Fruit fly (Drosophila melanogaster) whole organism, embryonic: Measurements from ENCODE around the gene spd-2.

Source experiments
- ATbp ChIP-seq: fragments of 200-800 bp; sonication (Bioruptor generic); optimal IDR thresholded peaks from 2 replicates; lab custom pipeline; 2017; ENCODE audit warnings: missing biosample characterization, mild to moderate bottlenecking, missing genetic modification characterization, missing genetic modification reagents
- Atf-2 ChIP-seq: fragments of 200-800 bp; sonication (Bioruptor generic); optimal IDR thresholded peaks from 2 replicates; lab custom pipeline; 2016; ENCODE audit warnings: missing biosample characterization, missing genetic modification characterization
- Bgb ChIP-seq: fragments of 200-800 bp; sonication (Bioruptor generic); IDR thresholded peaks from 2 replicates; pipeline ENCODE4 v1.3.6; 2022; ENCODE audit warnings: missing biosample characterization, missing genetic modification characterization; ENCODE audit not compliant: partially characterized antibody
- BtbVII ChIP-seq: fragments of 200-800 bp; sonication (Bioruptor generic); optimal IDR thresholded peaks from 3 replicates; lab custom pipeline; 2017; ENCODE audit warnings: missing biosample characterization, mild to moderate bottlenecking, missing genetic modification characterization
- CG11696 ChIP-seq: fragments of 200-800 bp; sonication (Bioruptor generic); IDR thresholded peaks from 2 replicates; pipeline ENCODE4 v1.3.6; 2022; ENCODE audit warnings: missing biosample characterization, missing genetic modification characterization
- CG12942 ChIP-seq: fragments of 200-800 bp; sonication (Bioruptor generic); optimal IDR thresholded peaks from 3 replicates; lab custom pipeline; 2016; ENCODE audit warnings: missing biosample characterization, missing genetic modification characterization
- CG14710 ChIP-seq: fragments of 200-800 bp; sonication (Bioruptor generic); optimal IDR thresholded peaks from 3 replicates; lab custom pipeline; 2019; ENCODE audit warnings: missing biosample characterization, mild to moderate bottlenecking, missing genetic modification characterization, moderate library complexity
- CG14965 ChIP-seq: fragments of 200-800 bp; sonication (Bioruptor generic); optimal IDR thresholded peaks from 2 replicates; lab custom pipeline; 2016; ENCODE audit warnings: missing biosample characterization, missing genetic modification characterization, borderline replicate concordance
- CG15696 ChIP-seq: fragments of 200-800 bp; sonication (Bioruptor generic); optimal IDR thresholded peaks from 2 replicates; lab custom pipeline; 2019; ENCODE audit warnings: missing biosample characterization, mild to moderate bottlenecking, missing genetic modification characterization, moderate library complexity
- CG16779 ChIP-seq: fragments of 200-800 bp; sonication (Bioruptor generic); IDR thresholded peaks from 2 replicates; pipeline ENCODE4 v1.3.6; 2022; ENCODE audit warnings: missing biosample characterization, missing genetic modification characterization
- CG17802 ChIP-seq: fragments of 200-800 bp; sonication (Bioruptor generic); optimal IDR thresholded peaks from 2 replicates; lab custom pipeline; 2018; ENCODE audit warnings: missing biosample characterization, mild to moderate bottlenecking, missing genetic modification characterization, moderate library complexity
- CG1792 ChIP-seq: fragments of 200-800 bp; sonication (Bioruptor generic); optimal IDR thresholded peaks from 2 replicates; lab custom pipeline; 2016; ENCODE audit warnings: missing biosample characterization, missing genetic modification characterization
- CG1832 ChIP-seq: fragments of 200-800 bp; sonication (Bioruptor generic); optimal IDR thresholded peaks from 2 replicates; lab custom pipeline; 2017; ENCODE audit warnings: missing biosample characterization, mild to moderate bottlenecking, missing genetic modification characterization, inconsistent platforms
- CG30431 ChIP-seq: fragments of 200-800 bp; sonication (Bioruptor generic); optimal IDR thresholded peaks from 2 replicates; lab custom pipeline; 2017; ENCODE audit warnings: missing biosample characterization, missing genetic modification characterization
- CG3163 ChIP-seq: fragments of 200-800 bp; sonication (Bioruptor generic); optimal IDR thresholded peaks from 3 replicates; lab custom pipeline; 2016; ENCODE audit warnings: missing biosample characterization, missing genetic modification characterization
- CG33213 ChIP-seq: fragments of 200-800 bp; sonication (Bioruptor generic); optimal IDR thresholded peaks from 3 replicates; lab custom pipeline; 2016; ENCODE audit warnings: missing biosample characterization, missing genetic modification characterization
- CG34224 ChIP-seq: fragments of 200-800 bp; sonication (Bioruptor generic); IDR thresholded peaks from 3 replicates; pipeline ENCODE4 v1.3.6; 2022; ENCODE audit warnings: missing biosample characterization, missing genetic modification characterization; ENCODE audit not compliant: partially characterized antibody
- CG3726 ChIP-seq: fragments of 200-800 bp; sonication (Bioruptor generic); IDR thresholded peaks from 3 replicates; pipeline ENCODE4, ENCODE4 v1.3.6; 2022; ENCODE audit warnings: missing biosample characterization, missing genetic modification characterization
- CG4617 ChIP-seq: fragments of 200-800 bp; sonication (Bioruptor generic); optimal IDR thresholded peaks from 3 replicates; lab custom pipeline; 2016; ENCODE audit warnings: missing biosample characterization, missing genetic modification characterization, borderline replicate concordance
- CG5180 ChIP-seq: fragments of 200-800 bp; sonication (Bioruptor generic); optimal IDR thresholded peaks from 3 replicates; lab custom pipeline; 2017; ENCODE audit warnings: missing biosample characterization, missing genetic modification characterization, mild to moderate bottlenecking, moderate library complexity, missing genetic modification reagents
- CG6813 ChIP-seq: fragments of 200-800 bp; sonication (Bioruptor generic); optimal IDR thresholded peaks from 2 replicates; lab custom pipeline; 2017; ENCODE audit warnings: missing biosample characterization, missing genetic modification characterization, mild to moderate bottlenecking, moderate library complexity, missing genetic modification reagents
- CG8478 ChIP-seq: fragments of >200 bp; optimal IDR thresholded peaks from 2 replicates; lab custom pipeline; 2018
- Fer1 ChIP-seq: fragments of 200-800 bp; sonication (Bioruptor generic); optimal IDR thresholded peaks from 2 replicates; lab custom pipeline; 2017; ENCODE audit warnings: missing biosample characterization, mild to moderate bottlenecking, missing genetic modification characterization
- Fer3 ChIP-seq: fragments of 200-800 bp; sonication (Bioruptor generic); optimal IDR thresholded peaks from 2 replicates; lab custom pipeline; 2018; ENCODE audit warnings: missing biosample characterization, mild to moderate bottlenecking, missing genetic modification characterization, moderate library complexity
- HLH4C ChIP-seq: fragments of 200-800 bp; sonication (Bioruptor generic); IDR thresholded peaks from 3 replicates; pipeline ENCODE4 v1.3.6; 2022; ENCODE audit warnings: missing biosample characterization, missing genetic modification characterization; ENCODE audit not compliant: partially characterized antibody
- HmgD ChIP-seq: fragments of 200-800 bp; sonication (Bioruptor generic); optimal IDR thresholded peaks from 3 replicates; lab custom pipeline; 2016; ENCODE audit warnings: missing biosample characterization, missing genetic modification characterization
- Hr51 ChIP-seq, 2 experiments: fragments of 200-800 bp; sonication (Bioruptor generic); optimal IDR thresholded peaks; 2 replicates in 1 of 2; 3 replicates in 1 of 2; lab custom pipeline; 2016 to 2018; ENCODE audit warnings: missing biosample characterization in 2 of 2, missing genetic modification characterization in 2 of 2, mild to moderate bottlenecking in 1 of 2, moderate library complexity in 1 of 2
- Nf-YA ChIP-seq: fragments of 200-800 bp; sonication (Bioruptor generic); IDR thresholded peaks from 2 replicates; pipeline ENCODE4 v1.3.6; 2022; ENCODE audit warnings: missing biosample characterization, missing genetic modification characterization
- Optix ChIP-seq: fragments of 200-800 bp; sonication (Bioruptor generic); IDR thresholded peaks from 3 replicates; pipeline ENCODE4 v1.3.6; 2022; ENCODE audit warnings: missing biosample characterization, missing genetic modification characterization
- Taf1 ChIP-seq: fragments of 200-800 bp; sonication (Bioruptor generic); IDR thresholded peaks from 2 replicates; pipeline ENCODE4 v1.3.6; 2022; ENCODE audit warnings: missing biosample characterization, missing genetic modification characterization
- Xrp1 ChIP-seq: fragments of 200-800 bp; sonication (Bioruptor generic); IDR thresholded peaks from 2 replicates; pipeline ENCODE4 v1.3.6; 2022; ENCODE audit warnings: missing biosample characterization, missing genetic modification characterization
- cad ChIP-seq: fragments of >200 bp; optimal IDR thresholded peaks from 2 replicates; lab custom pipeline; 2017; ENCODE audit warnings: missing biosample characterization, missing genetic modification characterization
- cwo ChIP-seq: fragments of 200-800 bp; sonication (Bioruptor generic); optimal IDR thresholded peaks from 3 replicates; lab custom pipeline; 2017; ENCODE audit warnings: missing biosample characterization, missing genetic modification characterization, mild to moderate bottlenecking, moderate library complexity, missing genetic modification reagents
- dpn ChIP-seq, 2 experiments: fragments of 200-800 bp; sonication (Bioruptor generic); optimal IDR thresholded peaks; 3 replicates each; lab custom pipeline; 2016; ENCODE audit warnings: missing biosample characterization in 2 of 2, missing genetic modification characterization in 2 of 2
- emc ChIP-seq: fragments of 200-800 bp; sonication (Bioruptor generic); optimal IDR thresholded peaks from 2 replicates; lab custom pipeline; 2016; ENCODE audit warnings: missing biosample characterization, missing genetic modification characterization
- fru ChIP-seq: fragments of >200 bp; optimal IDR thresholded peaks from 2 replicates; lab custom pipeline; 2017
- gem ChIP-seq: fragments of 200-800 bp; sonication (Bioruptor generic); optimal IDR thresholded peaks from 2 replicates; lab custom pipeline; 2019; ENCODE audit warnings: missing biosample characterization, mild to moderate bottlenecking, missing genetic modification characterization, moderate library complexity
- grau ChIP-seq: fragments of 200-800 bp; optimal IDR thresholded peaks from 3 replicates; lab custom pipeline; 2019; ENCODE audit warnings: missing biosample characterization, mild to moderate bottlenecking, missing genetic modification characterization, moderate library complexity
- gro ChIP-seq: fragments of 200-800 bp; sonication (Bioruptor generic); optimal IDR thresholded peaks from 2 replicates; lab custom pipeline; 2016; ENCODE audit warnings: missing biosample characterization, missing genetic modification characterization
- hbn ChIP-seq: fragments of 200-800 bp; sonication (Bioruptor generic); IDR thresholded peaks from 2 replicates; pipeline ENCODE4 v1.3.6; 2022; ENCODE audit warnings: missing biosample characterization, missing genetic modification characterization; ENCODE audit not compliant: partially characterized antibody
- kay ChIP-seq: fragments of 200-800 bp; sonication (Bioruptor generic); optimal IDR thresholded peaks from 2 replicates; lab custom pipeline; 2016; ENCODE audit warnings: missing biosample characterization, missing genetic modification characterization
- ken ChIP-seq: fragments of 200-800 bp; sonication (Bioruptor generic); IDR thresholded peaks from 3 replicates; pipeline ENCODE4 v1.3.6; 2022; ENCODE audit warnings: missing biosample characterization, missing genetic modification characterization
- nom ChIP-seq: fragments of 200-800 bp; sonication (Bioruptor generic); optimal IDR thresholded peaks from 2 replicates; lab custom pipeline; 2017; ENCODE audit warnings: missing biosample characterization, missing genetic modification characterization, mild to moderate bottlenecking, moderate library complexity, missing genetic modification reagents
- pnt ChIP-seq: fragments of 200-800 bp; sonication (Bioruptor generic); optimal IDR thresholded peaks from 3 replicates; lab custom pipeline; 2016; ENCODE audit warnings: missing biosample characterization, missing genetic modification characterization
- prd ChIP-seq, 3 experiments: fragments of >200 bp in 2 of 3; fragments of 200-800 bp in 1 of 3; sonication (Bioruptor generic) in 1 of 3; optimal IDR thresholded peaks in 2 of 3; IDR thresholded peaks in 1 of 3; 2 replicates in 2 of 3; 3 replicates in 1 of 3; pipeline versions ENCODE4 v1.3.6 to Lab custom; 2017 to 2022; ENCODE audit warnings: missing biosample characterization in 1 of 3, missing genetic modification characterization in 1 of 3
- pros ChIP-seq: fragments of 200-800 bp; sonication (Bioruptor generic); optimal IDR thresholded peaks from 3 replicates; lab custom pipeline; 2019; ENCODE audit warnings: missing biosample characterization, mild to moderate bottlenecking, missing genetic modification characterization, moderate library complexity
- ro ChIP-seq: fragments of 200-800 bp; sonication (Bioruptor generic); IDR thresholded peaks from 2 replicates; pipeline ENCODE4 v1.3.6; 2022; ENCODE audit warnings: missing biosample characterization, missing genetic modification characterization
- shn ChIP-seq: fragments of 200-800 bp; sonication (Bioruptor generic); optimal IDR thresholded peaks from 3 replicates; lab custom pipeline; 2016; ENCODE audit warnings: missing biosample characterization, missing genetic modification characterization
- ttk ChIP-seq: fragments of 200-800 bp; sonication (Bioruptor generic); IDR thresholded peaks from 2 replicates; pipeline ENCODE4 v2.1.2; 2022; ENCODE audit warnings: missing biosample characterization, missing genetic modification characterization
- unpg ChIP-seq: fragments of 200-800 bp; sonication (Bioruptor generic); optimal IDR thresholded peaks from 3 replicates; lab custom pipeline; 2018; ENCODE audit warnings: missing biosample characterization, mild to moderate bottlenecking, missing genetic modification characterization, moderate library complexity

The spd-2 gene

DNA sequence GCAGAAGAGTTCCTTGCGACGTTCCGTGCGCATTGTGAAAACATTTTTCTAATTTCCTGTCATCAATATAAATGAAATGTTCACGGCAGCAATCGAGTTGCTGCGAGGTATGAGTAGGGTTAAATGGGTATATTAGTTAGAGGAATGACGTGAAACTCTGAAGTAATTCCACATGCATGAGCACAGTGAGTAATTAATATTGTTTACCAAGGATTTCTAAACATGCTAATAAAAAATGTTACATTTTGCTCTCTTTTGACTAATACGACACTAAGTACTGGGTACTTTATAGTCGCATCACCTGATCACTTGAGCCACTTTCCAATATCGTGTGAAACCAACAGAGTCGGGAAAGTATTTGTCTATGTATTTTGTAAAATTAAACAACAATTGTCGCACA lies 50.6 kb downstream of the spd-2 start (continued):
- TF ChIP-seq Bgb (GFP tag; lab: Robert Waterston, UW) (no peak), grau (no peak), CG30431 (GFP tag; lab: Kevin White, UChicago) (no peak), CG12942 (GFP tag; lab: Kevin White, UChicago) (peak; percentile 31), CG5180 (GFP tag; lab: Kevin White, UChicago) (no peak), CG11696 (GFP tag; lab: Robert Waterston, UW) (no peak), CG8478 (lab: Kevin White, UChicago) (no peak), HmgD (GFP tag; lab: Kevin White, UChicago) (no peak), CG14710 (peak; percentile 25), CG17802 (tag; lab: Kevin White, UChicago) (no peak), hbn (GFP tag; lab: Robert Waterston, UW) (no peak), Hr51 (GFP tag; optimal IDR thresholded peaks at IDR 0.05; lab: Kevin White, UChicago) (peak in 1 of 2 experiments; percentile 43), ro (GFP tag; lab: Robert Waterston, UW) (no peak), ttk (GFP tag; lab: Robert Waterston, UW) (no peak), Fer3 (tag; lab: Kevin White, UChicago) (peak; percentile 23), CG1832 (GFP tag; lab: Kevin White, UChicago) (no peak), unpg (peak; percentile 57), ken (GFP tag; lab: Robert Waterston, UW) (peak; percentile 61; the same call in 2 of the 3 replicates), pros (GFP tag; lab: Kevin White, UChicago) (no peak), CG33213 (GFP tag; lab: Kevin White, UChicago) (no peak), CG3163 (GFP tag; lab: Kevin White, UChicago) (no peak), CG4617 (no peak), prd (optimal IDR thresholded peaks at IDR 0.05; lab: Kevin White, UChicago) (no peak), prd (GFP tag; IDR thresholded peaks at IDR 0.05; lab: Robert Waterston, UW) (peak; percentile 66; the same call in 2 of the 3 replicates), fru (lab: Kevin White, UChicago) (no peak), BtbVII (GFP tag; lab: Kevin White, UChicago) (no peak), Fer1 (GFP tag; lab: Kevin White, UChicago) (no peak), shn (no peak), ATbp (peak; percentile 11), gro (no peak), dpn (GFP tag; optimal IDR thresholded peaks at IDR 0.05; lab: Kevin White, UChicago) (peak in 1 of 2 experiments; percentile 63), CG3726 (GFP tag; lab: Robert Waterston, UW) (no peak), Atf-2 (GFP tag; lab: Kevin White, UChicago) (peak; percentile 16), CG34224 (GFP tag; lab: Robert Waterston, UW) (no peak), nom (GFP tag; lab: Kevin White, UChicago) (no peak), Taf1 (0 out of 2 replicates have a peak, but pooled peaks have one; percentile 5), CG6813 (GFP tag; lab: Kevin White, UChicago) (no peak), Optix (GFP tag; lab: Robert Waterston, UW) (peak; percentile 70), kay (GFP tag; lab: Kevin White, UChicago) (no peak), CG15696 (tag; lab: Kevin White, UChicago) (no peak), Nf-YA (GFP tag; lab: Robert Waterston, UW) (0 out of 2 replicates have a peak, but pooled peaks have one; percentile 25), Xrp1 (GFP tag; lab: Robert Waterston, UW) (no peak), gem (tag; lab: Kevin White, UChicago) (peak; percentile 66), cwo (GFP tag; lab: Kevin White, UChicago) (no peak), CG1792 (GFP tag; lab: Kevin White, UChicago) (no peak), CG16779 (GFP tag; lab: Robert Waterston, UW) (no peak), CG14965 (no peak), HLH4C (GFP tag; lab: Robert Waterston, UW) (no peak), emc (no peak), cad (no peak), pnt (peak; percentile 13)
